Worm (Caenorhabditis elegans) whole organism, mixed stage, embryonic: ENCODE data around the gene K08H2.2.
A peak's percentile ranks its signal among the peaks of the same experiment; 100 is the strongest.

ENCODE experiments used
- M03D4.4 ChIP-seq: sonication (generic microtip); optimal IDR thresholded peaks from 2 replicates; lab custom pipeline; 2017; ENCODE audit warnings: mild to moderate bottlenecking, missing genetic modification characterization, missing compliant biosample characterization
- bed-3 ChIP-seq: fragments of 200-800 bp; sonication (Bioruptor generic); optimal IDR thresholded peaks from 3 replicates; lab custom pipeline; 2018; ENCODE audit warnings: mild to moderate bottlenecking, missing genetic modification characterization, moderate library complexity, missing compliant biosample characterization
- ceh-39 ChIP-seq: fragments of 150-350 bp; optimal IDR thresholded peaks from 2 replicates; lab custom pipeline; 2014; ENCODE audit warnings: missing biosample characterization, missing genetic modification characterization
- ceh-43 ChIP-seq: fragments of 200-800 bp; sonication (Bioruptor generic); optimal IDR thresholded peaks from 2 replicates; lab custom pipeline; 2018; ENCODE audit warnings: mild to moderate bottlenecking, missing genetic modification characterization, moderate library complexity, missing compliant biosample characterization
- ceh-83 ChIP-seq: fragments of 200-800 bp; sonication (Bioruptor generic); optimal IDR thresholded peaks from 2 replicates; lab custom pipeline; 2018; ENCODE audit warnings: mild to moderate bottlenecking, missing genetic modification characterization, missing compliant biosample characterization
- ces-1 ChIP-seq: fragments of 150-350 bp; optimal IDR thresholded peaks from 2 replicates; lab custom pipeline; 2014; ENCODE audit warnings: missing biosample characterization, missing genetic modification reagents, missing genetic modification characterization
- cnd-1 ChIP-seq: fragments of 200-800 bp; sonication (Bioruptor generic); optimal IDR thresholded peaks from 2 replicates; lab custom pipeline; 2018; ENCODE audit warnings: mild to moderate bottlenecking, missing genetic modification characterization, missing compliant biosample characterization
- drap-1 ChIP-seq: fragments of 200-800 bp; sonication (Bioruptor generic); optimal IDR thresholded peaks from 3 replicates; lab custom pipeline; 2018; ENCODE audit warnings: mild to moderate bottlenecking, missing genetic modification characterization, missing compliant biosample characterization
- elt-1 ChIP-seq: sonication (generic microtip); optimal IDR thresholded peaks from 2 replicates; lab custom pipeline; 2017; ENCODE audit warnings: missing genetic modification characterization, mild to moderate bottlenecking, missing compliant biosample characterization, antibody characterized with exemption, moderate library complexity, borderline replicate concordance; ENCODE audit not compliant: insufficient read depth
- elt-3 ChIP-seq: fragments of 150-350 bp; optimal IDR thresholded peaks from 2 replicates; lab custom pipeline; 2014; ENCODE audit warnings: missing biosample characterization, missing genetic modification characterization
- flh-1 ChIP-seq: fragments of 200-800 bp; sonication (Bioruptor generic); optimal IDR thresholded peaks from 2 replicates; lab custom pipeline; 2018; ENCODE audit warnings: mild to moderate bottlenecking, missing genetic modification characterization, moderate library complexity, missing compliant biosample characterization
- ham-2 ChIP-seq: fragments of 200-800 bp; sonication (Bioruptor generic); optimal IDR thresholded peaks from 2 replicates; lab custom pipeline; 2018; ENCODE audit warnings: mild to moderate bottlenecking, missing genetic modification characterization, missing compliant biosample characterization
- hlh-1 ChIP-seq: fragments of 150-350 bp; optimal IDR thresholded peaks from 2 replicates; lab custom pipeline; 2014; ENCODE audit warnings: missing biosample characterization, missing genetic modification reagents, missing genetic modification characterization
- lin-13 ChIP-seq: fragments of 150-350 bp; optimal IDR thresholded peaks from 2 replicates; lab custom pipeline; 2014; ENCODE audit warnings: missing biosample characterization, missing genetic modification characterization
- lin-32 ChIP-seq: fragments of 200-800 bp; sonication (Bioruptor generic); optimal IDR thresholded peaks from 2 replicates; lab custom pipeline; 2018; ENCODE audit warnings: mild to moderate bottlenecking, missing genetic modification characterization, missing compliant biosample characterization
- lsy-2 ChIP-seq: fragments of 150-350 bp; optimal IDR thresholded peaks from 2 replicates; lab custom pipeline; 2014; ENCODE audit warnings: missing biosample characterization, missing genetic modification characterization
- mab-5 ChIP-seq: fragments of 150-350 bp; optimal IDR thresholded peaks from 2 replicates; lab custom pipeline; 2014; ENCODE audit warnings: missing biosample characterization, missing genetic modification characterization
- mep-1 ChIP-seq: fragments of 150-350 bp; optimal IDR thresholded peaks from 2 replicates; lab custom pipeline; 2017; ENCODE audit warnings: missing biosample characterization, missing genetic modification reagents, missing genetic modification characterization, inconsistent platforms
- mls-2 ChIP-seq: sonication (generic microtip); optimal IDR thresholded peaks from 2 replicates; lab custom pipeline; 2016; ENCODE audit warnings: mild to moderate bottlenecking, missing genetic modification characterization, moderate library complexity, missing compliant biosample characterization
- nhr-2 ChIP-seq: fragments of 150-350 bp; optimal IDR thresholded peaks from 2 replicates; lab custom pipeline; 2014; ENCODE audit warnings: missing biosample characterization, missing genetic modification characterization
- nhr-28 ChIP-seq: fragments of 150-350 bp; optimal IDR thresholded peaks from 2 replicates; lab custom pipeline; 2014; ENCODE audit warnings: missing biosample characterization, missing genetic modification characterization
- nhr-76 ChIP-seq: sonication (generic microtip); optimal IDR thresholded peaks from 2 replicates; lab custom pipeline; 2017; ENCODE audit warnings: missing biosample characterization, missing genetic modification characterization
- pha-4 ChIP-seq: fragments of 150-350 bp; optimal IDR thresholded peaks from 2 replicates; lab custom pipeline; 2018; ENCODE audit warnings: missing biosample characterization, missing genetic modification reagents, missing genetic modification characterization
- sem-2 ChIP-seq: fragments of 200-800 bp; sonication (Bioruptor generic); optimal IDR thresholded peaks from 2 replicates; lab custom pipeline; 2018; ENCODE audit warnings: mild to moderate bottlenecking, missing genetic modification characterization, missing compliant biosample characterization
- snpc-4 ChIP-seq: fragments of 150-350 bp; optimal IDR thresholded peaks from 2 replicates; lab custom pipeline; 2014; ENCODE audit warnings: missing biosample characterization, missing genetic modification characterization
- sptf-1 ChIP-seq: sonication (generic microtip); optimal IDR thresholded peaks from 2 replicates; lab custom pipeline; 2017; ENCODE audit warnings: mild to moderate bottlenecking, missing genetic modification characterization, moderate library complexity, missing compliant biosample characterization
- unc-120 ChIP-seq: sonication (generic microtip); optimal IDR thresholded peaks from 2 replicates; lab custom pipeline; 2017; ENCODE audit warnings: missing genetic modification characterization, missing compliant biosample characterization; ENCODE audit not compliant: poor library complexity, severe bottlenecking
- unc-39 ChIP-seq: fragments of 150-350 bp; optimal IDR thresholded peaks from 2 replicates; lab custom pipeline; 2014; ENCODE audit warnings: missing biosample characterization, missing genetic modification characterization
- zip-8 ChIP-seq: fragments of 150-350 bp; optimal IDR thresholded peaks from 2 replicates; lab custom pipeline; 2014; ENCODE audit warnings: missing biosample characterization, missing genetic modification characterization
- ztf-11 ChIP-seq: fragments of 150-350 bp; optimal IDR thresholded peaks from 2 replicates; lab custom pipeline; 2014; ENCODE audit warnings: missing biosample characterization, missing genetic modification characterization

The K08H2.2 gene

ce11 chrX:13216802-13217201 is 18.0 kb downstream of the K08H2.2 start, which contains the start of gene R12H7.4:
Gene R12H7.4, plus strand, starts transcription at chrX:13217102.
- TF ChIP-seq ceh-43 (GFP tag; lab: Kevin White, UChicago), result no peak
- TF ChIP-seq snpc-4 (tag; lab: Kevin White, UChicago), result no peak
- no peak for TF ChIP-seq unc-39 (tag; lab: Kevin White, UChicago)
- TF ChIP-seq cnd-1 (tag; lab: Kevin White, UChicago), result no peak
- TF ChIP-seq nhr-2 (tag; lab: Kevin White, UChicago), result no peak
- no peak for TF ChIP-seq sptf-1 (tag; lab: Kevin White, UChicago)
- no peak for TF ChIP-seq nhr-28 (tag; lab: Kevin White, UChicago)
- no peak for TF ChIP-seq ceh-39 (tag; lab: Kevin White, UChicago)
- TF ChIP-seq flh-1 (GFP tag; lab: Kevin White, UChicago), result no peak
- no peak for TF ChIP-seq lin-32 (GFP tag; lab: Kevin White, UChicago)

DNA sequence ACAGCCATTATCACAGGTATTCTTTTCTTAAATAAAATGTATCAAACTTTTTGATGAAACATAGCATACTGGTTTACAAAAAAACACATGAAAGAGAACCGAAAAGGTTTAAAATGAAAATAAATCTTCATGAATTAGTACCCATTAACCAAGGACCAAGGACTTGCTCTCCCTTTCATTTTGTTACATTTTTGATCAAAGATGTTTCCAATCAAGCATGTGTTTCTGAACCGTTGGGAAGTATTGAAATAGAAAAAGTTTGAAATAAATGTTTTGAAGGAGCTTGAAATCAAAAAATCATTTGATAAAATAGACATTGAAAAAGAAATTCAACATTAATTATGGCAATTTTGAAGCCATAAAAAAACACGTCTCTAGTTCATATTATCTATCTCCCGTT is 22.3 kb downstream of the K08H2.2 start:
- TF ChIP-seq nhr-76, result no peak
- no peak for TF ChIP-seq lsy-2
- no peak for TF ChIP-seq zip-8 (tag; lab: Kevin White, UChicago)
- TF ChIP-seq mls-2 (tag; lab: Kevin White, UChicago), result no peak
- no peak for TF ChIP-seq lin-13 (tag; lab: Kevin White, UChicago)
- no peak for TF ChIP-seq flh-1 (GFP tag; lab: Kevin White, UChicago)
- TF ChIP-seq ces-1 (GFP tag; lab: Kevin White, UChicago), result no peak
- no peak for TF ChIP-seq hlh-1 (tag; lab: Kevin White, UChicago)
- TF ChIP-seq nhr-2 (tag; lab: Kevin White, UChicago), result no peak
- no peak for TF ChIP-seq nhr-28 (tag; lab: Kevin White, UChicago)
- TF ChIP-seq sptf-1 (tag; lab: Kevin White, UChicago), result no peak

ce11 chrX:13210478-13210877 is 24.3 kb downstream of the K08H2.2 start:
- TF ChIP-seq ces-1 (GFP tag; lab: Kevin White, UChicago) (peak; percentile 40), sem-2 (GFP tag; lab: Kevin White, UChicago) (no peak), unc-120 (tag; lab: Kevin White, UChicago) (peak; percentile 16)

ce11 chrX:13209026-13209425 is 25.8 kb downstream of the K08H2.2 start:
- TF ChIP-seq pha-4 (tag; lab: Kevin White, UChicago), result no peak
- TF ChIP-seq nhr-28 (tag; lab: Kevin White, UChicago), result no peak
- no peak for TF ChIP-seq ham-2 (GFP tag; lab: Kevin White, UChicago)
- TF ChIP-seq drap-1, result no peak

- TF ChIP-seq unc-120 (tag; lab: Kevin White, UChicago) (peak; percentile 24), nhr-76 (no peak), ztf-11 (no peak), elt-3 (tag; lab: Kevin White, UChicago) (no peak), drap-1 (no peak), M03D4.4 (no peak), ceh-39 (tag; lab: Kevin White, UChicago) (no peak)
Observed at ce11 chrX:13206911-13207310, 27.9 kb downstream of the K08H2.2 start.

- TF ChIP-seq ztf-11, result no peak
- no peak for TF ChIP-seq elt-1 (tag; lab: Kevin White, UChicago)
- TF ChIP-seq sem-2 (GFP tag; lab: Kevin White, UChicago), result no peak
- no peak for TF ChIP-seq mab-5 (tag; lab: Kevin White, UChicago)
- no peak for TF ChIP-seq nhr-2 (tag; lab: Kevin White, UChicago)
- TF ChIP-seq lsy-2, result no peak
- TF ChIP-seq nhr-76, result no peak
- no peak for TF ChIP-seq ham-2 (GFP tag; lab: Kevin White, UChicago)
- no peak for TF ChIP-seq drap-1
- no peak for TF ChIP-seq bed-3
- TF ChIP-seq, all 35 proteins: peak for 0
Observed at ce11 chrX:13206011-13206410, 28.8 kb downstream of the K08H2.2 start.

- TF ChIP-seq mab-5 (tag; lab: Kevin White, UChicago), result no peak
- no peak for TF ChIP-seq nhr-2 (tag; lab: Kevin White, UChicago)
- no peak for TF ChIP-seq mep-1 (tag; lab: Kevin White, UChicago)
- TF ChIP-seq ceh-83 (GFP tag; lab: Kevin White, UChicago), result no peak
- TF ChIP-seq ces-1 (GFP tag; lab: Kevin White, UChicago), result no peak
- TF ChIP-seq nhr-76, result no peak
Observed at ce11 chrX:13202312-13202711, 32.5 kb downstream of the K08H2.2 start.
